Fruit fly (Drosophila melanogaster): ENCODE measurements around the gene CG5984.

Gene CG5984

dm6 chr3R:27245401-27245757 lies 2.4 kb downstream of the CG5984 start (continued):
- TF ChIP-seq Blimp-1 (GFP tag; optimal IDR thresholded peaks at IDR 0.05) (peak; percentile 8), gfzf (GFP tag; optimal IDR thresholded peaks at IDR 0.05) (no peak), lilli (GFP tag; optimal IDR thresholded peaks at IDR 0.05) (no peak), kay (GFP tag; optimal IDR thresholded peaks at IDR 0.05) (peak; percentile 38), kah (GFP tag; optimal IDR thresholded peaks at IDR 0.05) (no peak), Opbp (GFP tag; IDR thresholded peaks at IDR 0.05; ENCODE audit: partially characterized antibody) (no peak), Nf-YB (GFP tag; optimal IDR thresholded peaks at IDR 0.05) (peak; percentile 27), pros (GFP tag; optimal IDR thresholded peaks at IDR 0.05) (peak; percentile 13), grau (tag; optimal IDR thresholded peaks at IDR 0.05) (peak; percentile 10), pnt (GFP tag; optimal IDR thresholded peaks at IDR 0.05) (no peak), br (optimal IDR thresholded peaks at IDR 0.05) (no peak), Sin3A (optimal IDR thresholded peaks at IDR 0.05) (peak; percentile 0)

dm6 chr3R:27244742-27245400 lies 2.9 kb downstream of the CG5984 start, which contains the start of gene CG18766:
TSS of gene CG18766 (minus strand) at chr3R:27245249.
- TF ChIP-seq Nf-YC (tag; optimal IDR thresholded peaks at IDR 0.05): peak; percentile 73
- TF ChIP-seq gsb (GFP tag; IDR thresholded peaks at IDR 0.05): no peak
- no peak for TF ChIP-seq hbn (GFP tag; IDR thresholded peaks at IDR 0.05; ENCODE audit: partially characterized antibody)
- peak; percentile 39 for TF ChIP-seq lilli (GFP tag; optimal IDR thresholded peaks at IDR 0.05)
- TF ChIP-seq pb (GFP tag; optimal IDR thresholded peaks at IDR 0.05): peak; percentile 56
- no peak for TF ChIP-seq CG4360 (GFP tag; IDR thresholded peaks at IDR 0.05)
- TF ChIP-seq CG16813 (GFP tag; IDR thresholded peaks at IDR 0.05; ENCODE audit: partially characterized antibody): 0 out of 3 replicates have a peak, but pooled peaks have one; percentile 21
- TF ChIP-seq CG8924 (tag; optimal IDR thresholded peaks at IDR 0.05): peak; percentile 14
- TF ChIP-seq CG15696 (tag; optimal IDR thresholded peaks at IDR 0.05): peak; percentile 16
- TF ChIP-seq knrl (GFP tag; IDR thresholded peaks at IDR 0.05; ENCODE audit: partially characterized antibody): peak; percentile 24; the same call in 1 of the 3 replicates
- no peak for TF ChIP-seq CG11398 (GFP tag; optimal IDR thresholded peaks at IDR 0.05)
- peak; percentile 34; the same call in 1 of the 2 replicates for TF ChIP-seq lmd (GFP tag; IDR thresholded peaks at IDR 0.05)
- peak; percentile 26 for TF ChIP-seq ind (GFP tag; optimal IDR thresholded peaks at IDR 0.05)
- TF ChIP-seq her (GFP tag; optimal IDR thresholded peaks at IDR 0.05): peak; percentile 20
- TF ChIP-seq CG4617 (GFP tag; optimal IDR thresholded peaks at IDR 0.05; ENCODE audit: borderline replicate concordance): peak; percentile 89
- peak; percentile 36 for TF ChIP-seq Side (GFP tag; optimal IDR thresholded peaks at IDR 0.05)
- TF ChIP-seq Camta (GFP tag; optimal IDR thresholded peaks at IDR 0.05): peak; percentile 13
- no peak for TF ChIP-seq Meics (GFP tag; optimal IDR thresholded peaks at IDR 0.05)
- no peak for TF ChIP-seq CG2712 (tag; optimal IDR thresholded peaks at IDR 0.05)
- TF ChIP-seq CG10267 (tag; optimal IDR thresholded peaks at IDR 0.05): peak; percentile 12
- peak; percentile 56 for TF ChIP-seq gro (GFP tag; optimal IDR thresholded peaks at IDR 0.05)
- no peak for TF ChIP-seq p53 (GFP tag; optimal IDR thresholded peaks at IDR 0.05)
- peak; percentile 31 for TF ChIP-seq CG3995 (GFP tag; optimal IDR thresholded peaks at IDR 0.05)
- peak; percentile 45; the same call in 1 of the 2 replicates for TF ChIP-seq Rfx (GFP tag; IDR thresholded peaks at IDR 0.05)
- TF ChIP-seq hkb (optimal IDR thresholded peaks at IDR 0.05): peak; percentile 55
- no peak for TF ChIP-seq hkb (GFP tag; IDR thresholded peaks at IDR 0.05)
- TF ChIP-seq Myb (GFP tag; optimal IDR thresholded peaks at IDR 0.05): peak; percentile 77
- peak; percentile 18 for TF ChIP-seq CG9797 (GFP tag; optimal IDR thresholded peaks at IDR 0.05)
- TF ChIP-seq peb (GFP tag; IDR thresholded peaks at IDR 0.05): 0 out of 2 replicates have a peak, but pooled peaks have one; percentile 15
- peak; percentile 49 for TF ChIP-seq Antp (GFP tag; optimal IDR thresholded peaks at IDR 0.05)
- TF ChIP-seq row (GFP tag; IDR thresholded peaks at IDR 0.05): peak; percentile 55; the same call in 2 of the 3 replicates
- TF ChIP-seq Max (GFP tag; optimal IDR thresholded peaks at IDR 0.05): peak; percentile 38
- TF ChIP-seq twi (tag; optimal IDR thresholded peaks at IDR 0.05): peak; percentile 14
- 0 out of 2 replicates have a peak, but pooled peaks have one; percentile 20 for TF ChIP-seq E2f1 (GFP tag; IDR thresholded peaks at IDR 0.05)
- peak; percentile 69 for TF ChIP-seq CG3847 (GFP tag; IDR thresholded peaks at IDR 0.05)
- TF ChIP-seq CG8089 (GFP tag; optimal IDR thresholded peaks at IDR 0.05): peak; percentile 7
- peak; percentile 73 for TF ChIP-seq dm (GFP tag; optimal IDR thresholded peaks at IDR 0.05)
- peak; percentile 8 for TF ChIP-seq unpg (GFP tag; optimal IDR thresholded peaks at IDR 0.05)
- TF ChIP-seq zen (tag; optimal IDR thresholded peaks at IDR 0.05): peak; percentile 55
